Fruit fly (Drosophila melanogaster): ENCODE data around the gene CG33641.

dm6 chr2L:13528742-13529141 lies at the start of gene CG33641:
- no peak for TF ChIP-seq cic (GFP tag; optimal IDR thresholded peaks at IDR 0.05)
- no peak for TF ChIP-seq tj (GFP tag; optimal IDR thresholded peaks at IDR 0.05)
- no peak for TF ChIP-seq CG33017 (tag; optimal IDR thresholded peaks at IDR 0.05)
- TF ChIP-seq kay (GFP tag; ENCODE audit: borderline replicate concordance) = no peak
- TF ChIP-seq CG12768 (GFP tag; optimal IDR thresholded peaks at IDR 0.05) = no peak
- TF ChIP-seq Crg-1 (GFP tag; optimal IDR thresholded peaks at IDR 0.05) = no peak
- TF ChIP-seq CG11617 (GFP tag; optimal IDR thresholded peaks at IDR 0.05) = no peak
- no peak for TF ChIP-seq Mnt (GFP tag; optimal IDR thresholded peaks at IDR 0.05)
- TF ChIP-seq CG14711 (tag; optimal IDR thresholded peaks at IDR 0.05) = no peak
- TF ChIP-seq pad (GFP tag; optimal IDR thresholded peaks at IDR 0.05) = no peak
- no peak for TF ChIP-seq ovo (GFP tag; optimal IDR thresholded peaks at IDR 0.05)
- TF ChIP-seq cnc (optimal IDR thresholded peaks at IDR 0.05) = no peak
- TF ChIP-seq CG5204 (GFP tag; optimal IDR thresholded peaks at IDR 0.05) = no peak
- no peak for TF ChIP-seq Clk (GFP tag; optimal IDR thresholded peaks at IDR 0.05)

Measured in whole organism, adult.